Fruit fly (Drosophila melanogaster) whole organism, embryonic: ENCODE data around the gene SelG.

Source experiments
- ATbp ChIP-seq: fragments of 200-800 bp; sonication (Bioruptor generic); optimal IDR thresholded peaks from 2 replicates; lab custom pipeline; 2017; ENCODE audit warnings: missing biosample characterization, mild to moderate bottlenecking, missing genetic modification characterization, missing genetic modification reagents
- BEAF-32 ChIP-seq: fragments of 200-800 bp; sonication (Bioruptor generic); optimal IDR thresholded peaks from 3 replicates; lab custom pipeline; 2017; ENCODE audit warnings: missing biosample characterization, missing genetic modification characterization, mild to moderate bottlenecking, moderate library complexity, missing genetic modification reagents
- Blimp-1 ChIP-seq: fragments of 200-800 bp; sonication (Bioruptor generic); optimal IDR thresholded peaks from 3 replicates; lab custom pipeline; 2018; ENCODE audit warnings: missing biosample characterization, missing genetic modification characterization, mild to moderate bottlenecking, moderate library complexity, missing genetic modification reagents
- C15 ChIP-seq: fragments of 200-800 bp; sonication (Bioruptor generic); IDR thresholded peaks from 3 replicates; pipeline ENCODE4 v1.3.6; 2022; ENCODE audit warnings: missing biosample characterization, missing genetic modification characterization
- CG11085 ChIP-seq: fragments of 200-800 bp; sonication (Bioruptor generic); IDR thresholded peaks from 2 replicates; pipeline ENCODE4 v1.3.6; 2022; ENCODE audit warnings: missing biosample characterization, missing genetic modification characterization
- CG13894 ChIP-seq: fragments of 200-800 bp; sonication (Bioruptor generic); optimal IDR thresholded peaks from 3 replicates; lab custom pipeline; 2018; ENCODE audit warnings: missing biosample characterization, mild to moderate bottlenecking, missing genetic modification characterization, moderate library complexity
- CG15269 ChIP-seq: fragments of 200-800 bp; sonication (Bioruptor generic); optimal IDR thresholded peaks from 2 replicates; lab custom pipeline; 2018; ENCODE audit warnings: missing biosample characterization, mild to moderate bottlenecking, missing genetic modification characterization, moderate library complexity
- CG16779 ChIP-seq: fragments of 200-800 bp; sonication (Bioruptor generic); IDR thresholded peaks from 2 replicates; pipeline ENCODE4 v1.3.6; 2022; ENCODE audit warnings: missing biosample characterization, missing genetic modification characterization
- CG17186 ChIP-seq: fragments of 200-800 bp; sonication (Bioruptor generic); optimal IDR thresholded peaks from 3 replicates; lab custom pipeline; 2017; ENCODE audit warnings: missing biosample characterization, missing genetic modification reagents, missing genetic modification characterization
- CG2129 ChIP-seq: fragments of 200-800 bp; sonication (Bioruptor generic); IDR thresholded peaks from 2 replicates; pipeline ENCODE4 v1.3.6; 2022; ENCODE audit warnings: missing biosample characterization, missing genetic modification characterization; ENCODE audit not compliant: partially characterized antibody
- CG2712 ChIP-seq: fragments of 200-800 bp; optimal IDR thresholded peaks from 3 replicates; lab custom pipeline; 2019; ENCODE audit warnings: missing biosample characterization, mild to moderate bottlenecking, missing genetic modification characterization, moderate library complexity
- CG30403 ChIP-seq: fragments of 200-800 bp; sonication (Bioruptor generic); optimal IDR thresholded peaks from 3 replicates; lab custom pipeline; 2016; ENCODE audit warnings: missing biosample characterization, missing genetic modification characterization
- CG3995 ChIP-seq: fragments of 200-800 bp; sonication (Bioruptor generic); optimal IDR thresholded peaks from 3 replicates; lab custom pipeline; 2016; ENCODE audit warnings: missing biosample characterization, missing genetic modification characterization
- CG6765 ChIP-seq: fragments of 200-800 bp; sonication (Bioruptor generic); optimal IDR thresholded peaks from 3 replicates; lab custom pipeline; 2017; ENCODE audit warnings: missing biosample characterization, mild to moderate bottlenecking, missing genetic modification characterization
- CG7271 ChIP-seq: fragments of 200-800 bp; sonication (Bioruptor generic); optimal IDR thresholded peaks from 2 replicates; lab custom pipeline; 2018; ENCODE audit warnings: missing biosample characterization, mild to moderate bottlenecking, missing genetic modification characterization, moderate library complexity
- CG7357 ChIP-seq: fragments of 200-800 bp; sonication (Bioruptor generic); IDR thresholded peaks from 3 replicates; pipeline ENCODE4 v1.3.6; 2022; ENCODE audit warnings: missing biosample characterization, missing genetic modification characterization
- CG7987 ChIP-seq: fragments of 200-800 bp; sonication (Bioruptor generic); optimal IDR thresholded peaks from 2 replicates; lab custom pipeline; 2018; ENCODE audit warnings: missing biosample characterization, mild to moderate bottlenecking, missing genetic modification characterization, moderate library complexity
- CG9876 ChIP-seq: fragments of 200-800 bp; sonication (Bioruptor generic); optimal IDR thresholded peaks from 2 replicates; lab custom pipeline; 2016; ENCODE audit warnings: missing biosample characterization, missing genetic modification characterization
- ERR ChIP-seq: fragments of 200-800 bp; sonication (Bioruptor generic); optimal IDR thresholded peaks from 2 replicates; lab custom pipeline; 2016; ENCODE audit warnings: missing biosample characterization, missing genetic modification characterization
- Hmr ChIP-seq: fragments of 200-800 bp; sonication (Bioruptor generic); optimal IDR thresholded peaks from 3 replicates; lab custom pipeline; 2017; ENCODE audit warnings: mild to moderate bottlenecking, missing biosample characterization, missing genetic modification reagents, missing genetic modification characterization
- Hr3 ChIP-seq: fragments of 200-800 bp; sonication (Bioruptor generic); optimal IDR thresholded peaks from 3 replicates; lab custom pipeline; 2016; ENCODE audit warnings: missing biosample characterization, missing genetic modification characterization
- MBD-R2 ChIP-seq: fragments of 200-800 bp; sonication (Bioruptor generic); IDR thresholded peaks from 2 replicates; pipeline ENCODE4 v1.3.6; 2022; ENCODE audit warnings: missing biosample characterization, missing genetic modification characterization
- MESR4 ChIP-seq: fragments of 200-800 bp; sonication (Bioruptor generic); optimal IDR thresholded peaks from 2 replicates; lab custom pipeline; 2018; ENCODE audit warnings: missing biosample characterization, mild to moderate bottlenecking, missing genetic modification characterization, moderate library complexity
- NfI ChIP-seq: fragments of 200-800 bp; sonication (Bioruptor generic); optimal IDR thresholded peaks from 3 replicates; lab custom pipeline; 2018; ENCODE audit warnings: missing biosample characterization, mild to moderate bottlenecking, missing genetic modification characterization, moderate library complexity
- Six4 ChIP-seq: fragments of 200-800 bp; sonication (Bioruptor generic); optimal IDR thresholded peaks from 2 replicates; lab custom pipeline; 2016; ENCODE audit warnings: missing biosample characterization, missing genetic modification characterization
- Usf ChIP-seq: fragments of 200-800 bp; sonication (Bioruptor generic); optimal IDR thresholded peaks from 2 replicates; lab custom pipeline; 2017; ENCODE audit warnings: missing genotype, missing biosample characterization, missing genetic modification characterization
- amos ChIP-seq: fragments of 200-800 bp; sonication (Bioruptor generic); IDR thresholded peaks from 2 replicates; pipeline ENCODE4 v1.3.6; 2022; ENCODE audit warnings: missing biosample characterization, missing genetic modification characterization; ENCODE audit not compliant: partially characterized antibody
- az2 ChIP-seq: fragments of 200-800 bp; sonication (Bioruptor generic); optimal IDR thresholded peaks from 3 replicates; lab custom pipeline; 2016; ENCODE audit warnings: missing biosample characterization, missing genetic modification characterization
- cg ChIP-seq: fragments of 200-800 bp; sonication (Bioruptor generic); optimal IDR thresholded peaks from 3 replicates; lab custom pipeline; 2019; ENCODE audit warnings: missing biosample characterization, mild to moderate bottlenecking, missing genetic modification characterization, moderate library complexity
- chn ChIP-seq: fragments of 200-800 bp; sonication (Bioruptor generic); optimal IDR thresholded peaks from 2 replicates; lab custom pipeline; 2016; ENCODE audit warnings: missing biosample characterization, missing genetic modification characterization
- crc ChIP-seq: fragments of 200-800 bp; sonication (Bioruptor generic); optimal IDR thresholded peaks from 2 replicates; lab custom pipeline; 2016; ENCODE audit warnings: missing biosample characterization, missing genetic modification characterization
- crol ChIP-seq: fragments of 200-800 bp; sonication (Bioruptor generic); IDR thresholded peaks from 2 replicates; pipeline ENCODE4 v1.3.6; 2022; ENCODE audit warnings: missing biosample characterization, missing genetic modification characterization
- dati ChIP-seq: fragments of 200-800 bp; sonication (Bioruptor generic); IDR thresholded peaks from 2 replicates; pipeline ENCODE4 v1.3.6; 2022; ENCODE audit warnings: missing biosample characterization, missing genetic modification characterization
- dimm ChIP-seq: fragments of 200-800 bp; sonication (Bioruptor generic); IDR thresholded peaks from 2 replicates; pipeline ENCODE4 v1.3.6; 2022; ENCODE audit warnings: missing biosample characterization, missing genetic modification characterization
- p53 ChIP-seq: fragments of 200-800 bp; sonication (Bioruptor generic); optimal IDR thresholded peaks from 2 replicates; lab custom pipeline; 2016; ENCODE audit warnings: missing biosample characterization, missing genetic modification characterization
- salm ChIP-seq: fragments of 200-800 bp; sonication (Bioruptor generic); optimal IDR thresholded peaks from 2 replicates; lab custom pipeline; 2018; ENCODE audit warnings: missing biosample characterization, mild to moderate bottlenecking, missing genetic modification characterization
- slbo ChIP-seq: fragments of 200-800 bp; sonication (Bioruptor generic); IDR thresholded peaks from 2 replicates; pipeline ENCODE4 v1.3.6; 2022; ENCODE audit warnings: missing biosample characterization, missing genetic modification characterization
- slp2 ChIP-seq: fragments of 200-800 bp; sonication (Bioruptor generic); optimal IDR thresholded peaks from 2 replicates; lab custom pipeline; 2016; ENCODE audit warnings: missing biosample characterization, missing genetic modification characterization
- sob ChIP-seq: fragments of 200-800 bp; sonication (Bioruptor generic); IDR thresholded peaks from 2 replicates; pipeline ENCODE4 v1.3.6; 2022; ENCODE audit warnings: missing biosample characterization, missing genetic modification characterization
- ssp ChIP-seq: fragments of 200-800 bp; sonication (Bioruptor generic); IDR thresholded peaks from 2 replicates; pipeline ENCODE4 v1.3.6; 2022; ENCODE audit warnings: missing biosample characterization, missing genetic modification characterization
- vnd ChIP-seq: fragments of 200-800 bp; sonication (Bioruptor generic); IDR thresholded peaks from 3 replicates; pipeline ENCODE4 v1.3.6; 2022; ENCODE audit warnings: missing biosample characterization, missing genetic modification characterization; ENCODE audit not compliant: partially characterized antibody
- wek ChIP-seq: fragments of 200-800 bp; sonication (Bioruptor generic); optimal IDR thresholded peaks from 3 replicates; lab custom pipeline; 2018; ENCODE audit warnings: missing biosample characterization, mild to moderate bottlenecking, missing genetic modification characterization, moderate library complexity
- zen ChIP-seq: fragments of 200-800 bp; sonication (Bioruptor generic); optimal IDR thresholded peaks from 3 replicates; lab custom pipeline; 2018; ENCODE audit warnings: missing biosample characterization, mild to moderate bottlenecking, missing genetic modification characterization, moderate library complexity

Gene SelG

dm6 chrX:11891682-11892179 is 4.6 kb downstream of the SelG start, which contains the start of gene sicily (continued):
- no peak for TF ChIP-seq CG11085 (GFP tag; lab: Robert Waterston, UW)
- TF ChIP-seq chn (GFP tag; lab: Kevin White, UChicago), result no peak
- no peak for TF ChIP-seq CG2712 (tag; lab: Kevin White, UChicago)
- no peak for TF ChIP-seq C15 (GFP tag; lab: Robert Waterston, UW)
- TF ChIP-seq Six4 (GFP tag; lab: Kevin White, UChicago), result no peak
- no peak for TF ChIP-seq crc (GFP tag; lab: Kevin White, UChicago)
- no peak for TF ChIP-seq Hr3
- no peak for TF ChIP-seq CG15269
- TF ChIP-seq az2, result no peak
- no peak for TF ChIP-seq salm
- TF ChIP-seq ERR (GFP tag; lab: Kevin White, UChicago), result no peak
- no peak for TF ChIP-seq sob (GFP tag; lab: Robert Waterston, UW)
- TF ChIP-seq NfI (GFP tag; lab: Kevin White, UChicago), result no peak
- TF ChIP-seq CG7271 (tag; lab: Kevin White, UChicago), result no peak
- peak; percentile 100 for TF ChIP-seq wek (GFP tag; lab: Kevin White, UChicago)
- TF ChIP-seq Usf (GFP tag; lab: Kevin White, UChicago), result no peak
- no peak for TF ChIP-seq dimm
- TF ChIP-seq MBD-R2 (GFP tag; lab: Robert Waterston, UW), result peak; percentile 99
- TF ChIP-seq MESR4 (GFP tag; lab: Kevin White, UChicago), result peak; percentile 63
- no peak for TF ChIP-seq CG9876
- TF ChIP-seq ssp, result no peak
- no peak for TF ChIP-seq dati
- TF ChIP-seq slbo, result no peak
- TF ChIP-seq vnd (GFP tag; lab: Robert Waterston, UW), result no peak
- TF ChIP-seq Blimp-1 (GFP tag; lab: Kevin White, UChicago), result no peak
- TF ChIP-seq crol (GFP tag; lab: Robert Waterston, UW), result no peak
- no peak for TF ChIP-seq CG16779 (GFP tag; lab: Robert Waterston, UW)
- no peak for TF ChIP-seq CG3995 (GFP tag; lab: Kevin White, UChicago)
- no peak for TF ChIP-seq cg (GFP tag; lab: Kevin White, UChicago)
- no peak for TF ChIP-seq CG2129 (GFP tag; lab: Robert Waterston, UW)
- TF ChIP-seq CG17186 (GFP tag; lab: Kevin White, UChicago), result peak; percentile 28
- no peak for TF ChIP-seq CG7357
- TF ChIP-seq ATbp (GFP tag; lab: Kevin White, UChicago), result no peak
- no peak for TF ChIP-seq Hmr
- TF ChIP-seq CG6765 (GFP tag; lab: Kevin White, UChicago), result no peak
- no peak for TF ChIP-seq slp2 (GFP tag; lab: Kevin White, UChicago)
- TF ChIP-seq p53 (GFP tag; lab: Kevin White, UChicago), result no peak
- peak; percentile 1 for TF ChIP-seq CG7987
- no peak for TF ChIP-seq CG13894

dm6 chrX:11893643-11894042 is 6.6 kb downstream of the SelG start, which contains the start of gene wisp:
Gene wisp, plus strand, starts transcription at chrX:11893943.
- TF ChIP-seq BEAF-32, result peak; percentile 21
- TF ChIP-seq zen (tag; lab: Kevin White, UChicago), result peak; percentile 19
- peak; percentile 37; the same call in 1 of the 2 replicates for TF ChIP-seq amos (GFP tag; lab: Robert Waterston, UW)
- no peak for TF ChIP-seq CG30403 (GFP tag; lab: Kevin White, UChicago)
